Fruit fly (Drosophila melanogaster) whole organism, embryonic: Measurements from ENCODE around the gene Idh3a.

Source experiments
- Bteb2 ChIP-seq: fragments of 200-800 bp; sonication (Bioruptor generic); optimal IDR thresholded peaks from 2 replicates; lab custom pipeline; 2016; ENCODE audit warnings: missing biosample characterization, missing genetic modification characterization
- C15 ChIP-seq: fragments of 200-800 bp; sonication (Bioruptor generic); IDR thresholded peaks from 3 replicates; pipeline ENCODE4 v1.3.6; 2022; ENCODE audit warnings: missing biosample characterization, missing genetic modification characterization
- CG12744 ChIP-seq: fragments of 200-800 bp; sonication (Bioruptor generic); optimal IDR thresholded peaks from 2 replicates; lab custom pipeline; 2016; ENCODE audit warnings: missing biosample characterization, missing genetic modification characterization
- CG15479 ChIP-seq: fragments of 200-800 bp; sonication (Bioruptor generic); optimal IDR thresholded peaks from 3 replicates; lab custom pipeline; 2019; ENCODE audit warnings: missing biosample characterization, mild to moderate bottlenecking, missing genetic modification characterization, moderate library complexity
- CG1647 ChIP-seq: fragments of 200-800 bp; sonication (Bioruptor generic); optimal IDR thresholded peaks from 3 replicates; lab custom pipeline; 2016; ENCODE audit warnings: missing biosample characterization, missing genetic modification characterization
- CG17361 ChIP-seq: fragments of 200-800 bp; sonication (Bioruptor generic); IDR thresholded peaks from 3 replicates; pipeline ENCODE4 v1.3.6; 2022; ENCODE audit warnings: missing biosample characterization, missing genetic modification characterization
- CG1832 ChIP-seq: fragments of 200-800 bp; sonication (Bioruptor generic); optimal IDR thresholded peaks from 2 replicates; lab custom pipeline; 2017; ENCODE audit warnings: missing biosample characterization, mild to moderate bottlenecking, missing genetic modification characterization, inconsistent platforms
- CG31224 ChIP-seq: fragments of 200-800 bp; sonication (Bioruptor generic); IDR thresholded peaks from 2 replicates; pipeline ENCODE4 v1.3.6; 2022; ENCODE audit warnings: missing biosample characterization, missing genetic modification characterization
- CG32532 ChIP-seq: fragments of 200-800 bp; sonication (Bioruptor generic); IDR thresholded peaks from 2 replicates; pipeline ENCODE4 v1.3.6; 2022; ENCODE audit warnings: missing biosample characterization, missing genetic modification characterization
- CG34422 ChIP-seq: fragments of 200-800 bp; sonication (Bioruptor generic); IDR thresholded peaks from 3 replicates; pipeline ENCODE4 v1.3.6; 2022; ENCODE audit warnings: missing biosample characterization, missing genetic modification characterization
- CG6254 ChIP-seq: fragments of 200-800 bp; sonication (Bioruptor generic); optimal IDR thresholded peaks from 3 replicates; lab custom pipeline; 2017; ENCODE audit warnings: mild to moderate bottlenecking, missing biosample characterization, missing genetic modification reagents, missing genetic modification characterization
- CG6272 ChIP-seq: fragments of 200-800 bp; sonication (Bioruptor generic); IDR thresholded peaks from 2 replicates; pipeline ENCODE4 v1.3.6; 2022; ENCODE audit warnings: missing biosample characterization, missing genetic modification characterization
- CG8089 ChIP-seq: fragments of 200-800 bp; sonication (Bioruptor generic); optimal IDR thresholded peaks from 3 replicates; lab custom pipeline; 2016; ENCODE audit warnings: missing biosample characterization, missing genetic modification characterization
- CG8290 ChIP-seq, 3 experiments: fragments of 200-800 bp; sonication (Bioruptor generic); optimal IDR thresholded peaks; 2 replicates each; lab custom pipeline; 2016 to 2019; ENCODE audit warnings: missing biosample characterization in 3 of 3, missing genetic modification characterization in 3 of 3, mild to moderate bottlenecking in 2 of 3, moderate library complexity in 1 of 3
- CG9797 ChIP-seq: fragments of 200-800 bp; sonication (Bioruptor generic); optimal IDR thresholded peaks from 3 replicates; lab custom pipeline; 2018; ENCODE audit warnings: missing biosample characterization, mild to moderate bottlenecking, missing genetic modification characterization
- CoRest ChIP-seq: fragments of 200-800 bp; sonication (Bioruptor generic); optimal IDR thresholded peaks from 3 replicates; lab custom pipeline; 2018; ENCODE audit warnings: missing biosample characterization, mild to moderate bottlenecking, missing genetic modification characterization, moderate library complexity
- Dref ChIP-seq: fragments of 200-800 bp; sonication (Bioruptor generic); IDR thresholded peaks from 2 replicates; pipeline ENCODE4 v1.3.6; 2022; ENCODE audit warnings: missing biosample characterization, missing genetic modification characterization
- Fer1 ChIP-seq: fragments of 200-800 bp; sonication (Bioruptor generic); optimal IDR thresholded peaks from 2 replicates; lab custom pipeline; 2017; ENCODE audit warnings: missing biosample characterization, mild to moderate bottlenecking, missing genetic modification characterization
- GATAe ChIP-seq: fragments of 200-800 bp; sonication (Bioruptor generic); conservative IDR thresholded peaks from 2 replicates; pipeline ENCODE4 v1.3.6; 2022; ENCODE audit warnings: missing biosample characterization, missing genetic modification characterization
- Hr3 ChIP-seq: fragments of 200-800 bp; sonication (Bioruptor generic); optimal IDR thresholded peaks from 3 replicates; lab custom pipeline; 2016; ENCODE audit warnings: missing biosample characterization, missing genetic modification characterization
- Hr78 ChIP-seq, 2 experiments: fragments of 200-800 bp in 1 of 2; fragments of >200 bp in 1 of 2; sonication (Bioruptor generic) in 1 of 2; optimal IDR thresholded peaks; 2 replicates each; lab custom pipeline; 2017 to 2019; ENCODE audit warnings: missing biosample characterization in 2 of 2, missing genetic modification characterization in 2 of 2, mild to moderate bottlenecking in 1 of 2, moderate library complexity in 1 of 2
- MESR4 ChIP-seq: fragments of 200-800 bp; sonication (Bioruptor generic); optimal IDR thresholded peaks from 2 replicates; lab custom pipeline; 2018; ENCODE audit warnings: missing biosample characterization, mild to moderate bottlenecking, missing genetic modification characterization, moderate library complexity
- Med ChIP-seq: fragments of 200-800 bp; sonication (Bioruptor generic); peaks from one replicate; lab custom pipeline; 2016; ENCODE audit warnings: missing biosample characterization, missing genetic modification characterization, mild to moderate bottlenecking, inconsistent platforms, moderate library complexity
- Meics ChIP-seq: fragments of 200-800 bp; sonication (Bioruptor generic); optimal IDR thresholded peaks from 2 replicates; lab custom pipeline; 2017; ENCODE audit warnings: missing biosample characterization, mild to moderate bottlenecking, missing genetic modification characterization
- Pdp1 ChIP-seq, 2 experiments: fragments of 200-800 bp; sonication (Bioruptor generic); optimal IDR thresholded peaks; 3 replicates each; lab custom pipeline; 2016; ENCODE audit warnings: missing biosample characterization in 2 of 2, missing genetic modification characterization in 2 of 2, mild to moderate bottlenecking in 1 of 2, moderate library complexity in 1 of 2
- Scr ChIP-seq: fragments of 200-800 bp; sonication (Bioruptor generic); IDR thresholded peaks from 2 replicates; pipeline ENCODE4 v1.3.6; 2022; ENCODE audit warnings: missing biosample characterization, missing genetic modification characterization; ENCODE audit not compliant: partially characterized antibody
- ab ChIP-seq: fragments of 200-800 bp; sonication (Bioruptor generic); optimal IDR thresholded peaks from 2 replicates; lab custom pipeline; 2016; ENCODE audit warnings: missing biosample characterization, missing genetic modification characterization
- bigmax ChIP-seq: fragments of 200-800 bp; sonication (Bioruptor generic); optimal IDR thresholded peaks from 2 replicates; lab custom pipeline; 2018; ENCODE audit warnings: missing biosample characterization, mild to moderate bottlenecking, missing genetic modification characterization
- chn ChIP-seq: fragments of 200-800 bp; sonication (Bioruptor generic); optimal IDR thresholded peaks from 2 replicates; lab custom pipeline; 2016; ENCODE audit warnings: missing biosample characterization, missing genetic modification characterization
- ci ChIP-seq: fragments of 200-800 bp; sonication (Bioruptor generic); IDR thresholded peaks from 3 replicates; pipeline ENCODE4 v1.3.6; 2022; ENCODE audit warnings: missing biosample characterization, missing genetic modification characterization
- crol ChIP-seq: fragments of 200-800 bp; sonication (Bioruptor generic); IDR thresholded peaks from 2 replicates; pipeline ENCODE4 v1.3.6; 2022; ENCODE audit warnings: missing biosample characterization, missing genetic modification characterization
- en ChIP-seq: fragments of 200-800 bp; sonication (Bioruptor generic); optimal IDR thresholded peaks from 2 replicates; lab custom pipeline; 2016; ENCODE audit warnings: missing biosample characterization, missing genetic modification characterization
- fu2 ChIP-seq: fragments of 200-800 bp; sonication (Bioruptor generic); optimal IDR thresholded peaks from 2 replicates; lab custom pipeline; 2016; ENCODE audit warnings: missing biosample characterization, missing genetic modification characterization
- grau ChIP-seq: fragments of 200-800 bp; optimal IDR thresholded peaks from 3 replicates; lab custom pipeline; 2019; ENCODE audit warnings: missing biosample characterization, mild to moderate bottlenecking, missing genetic modification characterization, moderate library complexity
- grn ChIP-seq: fragments of 200-800 bp; sonication (Bioruptor generic); optimal IDR thresholded peaks from 3 replicates; lab custom pipeline; 2017; ENCODE audit warnings: missing biosample characterization, missing genetic modification characterization
- inv ChIP-seq: fragments of 200-800 bp; sonication (Bioruptor generic); IDR thresholded peaks from 2 replicates; pipeline ENCODE4 v1.3.6; 2022; ENCODE audit warnings: missing biosample characterization, missing genetic modification characterization; ENCODE audit not compliant: partially characterized antibody
- klu ChIP-seq: fragments of 200-800 bp; sonication (Bioruptor generic); IDR thresholded peaks from 2 replicates; pipeline ENCODE4 v1.3.6; 2022; ENCODE audit warnings: missing biosample characterization, missing genetic modification characterization
- lab ChIP-seq: fragments of 200-800 bp; sonication (Bioruptor generic); optimal IDR thresholded peaks from 3 replicates; lab custom pipeline; 2017; ENCODE audit warnings: missing biosample characterization, missing genetic modification characterization, mild to moderate bottlenecking, moderate library complexity, missing genetic modification reagents
- pzg ChIP-seq: fragments of 200-800 bp; sonication (Bioruptor generic); optimal IDR thresholded peaks from 3 replicates; lab custom pipeline; 2018; ENCODE audit warnings: missing biosample characterization, mild to moderate bottlenecking, missing genetic modification characterization, moderate library complexity
- schlank ChIP-seq: fragments of 200-800 bp; sonication (Bioruptor generic); optimal IDR thresholded peaks from 2 replicates; lab custom pipeline; 2018; ENCODE audit warnings: missing biosample characterization, mild to moderate bottlenecking, missing genetic modification characterization
- sens-2 ChIP-seq: fragments of 200-800 bp; sonication (Bioruptor generic); IDR thresholded peaks from 2 replicates; pipeline ENCODE4 v1.3.6; 2022; ENCODE audit warnings: missing biosample characterization, missing genetic modification characterization
- sima ChIP-seq: fragments of 200-800 bp; sonication (Bioruptor generic); optimal IDR thresholded peaks from 2 replicates; lab custom pipeline; 2016; ENCODE audit warnings: missing biosample characterization, missing genetic modification characterization

Idh3a gene

DNA sequence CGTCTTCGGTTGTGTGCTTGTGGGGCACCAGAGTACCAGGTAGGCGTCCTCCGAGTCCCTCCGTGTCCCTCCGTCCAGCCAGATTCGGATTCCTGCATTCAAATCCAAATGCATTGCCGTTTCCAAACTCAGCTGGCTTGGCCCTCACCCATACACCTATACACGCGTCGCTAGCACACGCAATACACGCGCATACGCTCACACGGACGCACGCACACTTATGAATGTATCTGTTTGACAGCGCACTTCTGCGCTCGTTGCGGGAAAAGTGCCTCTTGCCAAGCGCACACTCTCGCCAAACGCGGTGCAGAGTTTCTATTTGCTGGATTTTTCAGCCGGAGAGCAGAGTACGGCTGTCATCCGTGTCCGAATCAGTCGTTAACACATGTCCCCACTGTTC is 987 bp upstream of the Idh3a start (continued):
- TF ChIP-seq lab (GFP tag; lab: Kevin White, UChicago) (no peak), grau (no peak), inv (GFP tag; lab: Robert Waterston, UW) (no peak), Bteb2 (GFP tag; lab: Kevin White, UChicago) (no peak), CG6272 (0 out of 2 replicates have a peak, but pooled peaks have one; percentile 20), Hr3 (no peak), CG6254 (no peak), chn (GFP tag; lab: Kevin White, UChicago) (no peak), klu (GFP tag; lab: Robert Waterston, UW) (no peak), CG31224 (GFP tag; lab: Robert Waterston, UW) (no peak), C15 (GFP tag; lab: Robert Waterston, UW) (no peak), CG17361 (GFP tag; lab: Robert Waterston, UW) (no peak), CoRest (tag; lab: Kevin White, UChicago) (peak; percentile 94), CG1647 (GFP tag; lab: Kevin White, UChicago) (no peak), schlank (no peak), Hr78 (GFP tag; optimal IDR thresholded peaks at IDR 0.05; lab: Kevin White, UChicago) (no peak), fu2 (GFP tag; lab: Kevin White, UChicago) (no peak), CG34422 (peak; percentile 48; the same call in 1 of the 3 replicates), ci (GFP tag; lab: Robert Waterston, UW) (0 out of 3 replicates have a peak, but pooled peaks have one; percentile 31), CG8290 (GFP tag; optimal IDR thresholded peaks at IDR 0.05; lab: Kevin White, UChicago) (no peak), CG8290 (tag; optimal IDR thresholded peaks at IDR 0.05; lab: Kevin White, UChicago) (no peak), CG8089 (GFP tag; lab: Kevin White, UChicago) (no peak), ab (GFP tag; lab: Kevin White, UChicago) (no peak), CG12744 (GFP tag; lab: Kevin White, UChicago) (no peak), sima (GFP tag; lab: Kevin White, UChicago) (no peak), Med (GFP tag; lab: Kevin White, UChicago) (peak; percentile 23)

DNA sequence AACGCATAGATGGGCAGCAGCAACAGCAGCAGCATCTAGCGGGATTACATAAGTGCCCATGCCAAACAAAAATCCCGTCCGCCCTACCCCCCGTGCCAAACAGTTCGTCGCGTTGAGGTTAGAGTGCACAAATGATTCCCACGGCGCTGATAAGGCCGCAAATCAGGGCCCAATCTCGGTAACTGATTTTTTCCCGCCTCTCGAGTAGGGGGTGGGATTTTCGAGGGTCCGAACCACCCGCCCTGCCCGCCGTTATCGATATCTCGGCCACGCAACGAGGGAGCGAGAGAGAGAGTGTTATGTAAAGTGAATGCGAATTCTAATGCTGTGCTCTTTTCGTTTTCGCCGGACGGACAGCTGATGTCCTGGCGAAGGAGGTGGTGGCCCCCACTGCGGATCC is 722 bp downstream of the Idh3a start:
- TF ChIP-seq grn (peak; percentile 81), klu (GFP tag; lab: Robert Waterston, UW) (no peak), bigmax (GFP tag; lab: Kevin White, UChicago) (peak; percentile 89), pzg (GFP tag; lab: Kevin White, UChicago) (peak; percentile 16), crol (GFP tag; lab: Robert Waterston, UW) (peak; percentile 78), Pdp1 (GFP tag; optimal IDR thresholded peaks at IDR 0.05; lab: Kevin White, UChicago) (peak in 1 of 2 experiments; percentile 95), CG1832 (peak; percentile 51), MESR4 (GFP tag; lab: Kevin White, UChicago) (peak; percentile 29), CG32532 (GFP tag; lab: Robert Waterston, UW) (peak; percentile 32; the same call in 1 of the 2 replicates), sens-2 (GFP tag; lab: Robert Waterston, UW) (peak; percentile 62; the same call in 1 of the 2 replicates), CG9797 (GFP tag; lab: Kevin White, UChicago) (no peak), Meics (GFP tag; lab: Kevin White, UChicago) (no peak), Dref (GFP tag; lab: Robert Waterston, UW) (peak; percentile 55), Fer1 (GFP tag; lab: Kevin White, UChicago) (no peak), en (GFP tag; lab: Kevin White, UChicago) (no peak), Hr78 (GFP tag; optimal IDR thresholded peaks at IDR 0.05; lab: Kevin White, UChicago) (peak in 1 of 2 experiments; percentile 74), GATAe (GFP tag; lab: Robert Waterston, UW) (0 out of 2 replicates have a peak, but pooled peaks have one; percentile 11), Med (GFP tag; lab: Kevin White, UChicago) (peak; percentile 42), CG15479 (GFP tag; lab: Kevin White, UChicago) (peak; percentile 79), Scr (GFP tag; lab: Robert Waterston, UW) (0 out of 2 replicates have a peak, but pooled peaks have one; percentile 15)
